Fruit fly (Drosophila melanogaster) whole organism, embryonic: ENCODE data around the gene Cdc5.

Source experiments
- CG1024 ChIP-seq: fragments of 200-800 bp; sonication (Bioruptor generic); IDR thresholded peaks from 2 replicates; pipeline ENCODE4 v1.3.6; 2022; ENCODE audit warnings: missing biosample characterization, missing genetic modification characterization
- CG10654 ChIP-seq: fragments of 200-800 bp; sonication (Bioruptor generic); optimal IDR thresholded peaks from 2 replicates; lab custom pipeline; 2016; ENCODE audit warnings: missing biosample characterization, missing genetic modification characterization
- CG11085 ChIP-seq: fragments of 200-800 bp; sonication (Bioruptor generic); IDR thresholded peaks from 2 replicates; pipeline ENCODE4 v1.3.6; 2022; ENCODE audit warnings: missing biosample characterization, missing genetic modification characterization
- CG11093 ChIP-seq: fragments of 200-800 bp; sonication (Bioruptor generic); IDR thresholded peaks from 3 replicates; pipeline ENCODE4 v1.3.6; 2022; ENCODE audit warnings: missing biosample characterization, missing genetic modification characterization
- CG13296 ChIP-seq: fragments of 200-800 bp; sonication (Bioruptor generic); optimal IDR thresholded peaks from 3 replicates; lab custom pipeline; 2018; ENCODE audit warnings: missing biosample characterization, mild to moderate bottlenecking, missing genetic modification characterization
- CG13624 ChIP-seq: fragments of 200-800 bp; sonication (Bioruptor generic); optimal IDR thresholded peaks from 2 replicates; lab custom pipeline; 2016; ENCODE audit warnings: missing biosample characterization, missing genetic modification characterization
- CG14860 ChIP-seq: fragments of 200-800 bp; sonication (Bioruptor generic); IDR thresholded peaks from 3 replicates; pipeline ENCODE4 v1.3.6; 2022; ENCODE audit warnings: missing biosample characterization, missing genetic modification characterization; ENCODE audit not compliant: partially characterized antibody
- CG16813 ChIP-seq: fragments of 200-800 bp; sonication (Bioruptor generic); IDR thresholded peaks from 3 replicates; pipeline ENCODE4 v1.3.6; 2022; ENCODE audit warnings: missing biosample characterization, missing genetic modification characterization; ENCODE audit not compliant: partially characterized antibody
- CG18476 ChIP-seq: fragments of 200-800 bp; sonication (Bioruptor generic); optimal IDR thresholded peaks from 2 replicates; lab custom pipeline; 2016; ENCODE audit warnings: missing biosample characterization, mild to moderate bottlenecking, missing genetic modification characterization
- CG2712 ChIP-seq: fragments of 200-800 bp; optimal IDR thresholded peaks from 3 replicates; lab custom pipeline; 2019; ENCODE audit warnings: missing biosample characterization, mild to moderate bottlenecking, missing genetic modification characterization, moderate library complexity
- CG31224 ChIP-seq: fragments of 200-800 bp; sonication (Bioruptor generic); IDR thresholded peaks from 2 replicates; pipeline ENCODE4 v1.3.6; 2022; ENCODE audit warnings: missing biosample characterization, missing genetic modification characterization
- CG34224 ChIP-seq: fragments of 200-800 bp; sonication (Bioruptor generic); IDR thresholded peaks from 3 replicates; pipeline ENCODE4 v1.3.6; 2022; ENCODE audit warnings: missing biosample characterization, missing genetic modification characterization; ENCODE audit not compliant: partially characterized antibody
- CG3847 ChIP-seq: fragments of 200-800 bp; sonication (Bioruptor generic); IDR thresholded peaks from 2 replicates; pipeline ENCODE4 v1.3.6; 2022; ENCODE audit warnings: missing biosample characterization, missing genetic modification characterization
- CG4854 ChIP-seq: fragments of 200-800 bp; sonication (Bioruptor generic); optimal IDR thresholded peaks from 2 replicates; lab custom pipeline; 2016; ENCODE audit warnings: missing biosample characterization, missing genetic modification characterization, inconsistent platforms
- CG6791 ChIP-seq: fragments of 200-800 bp; sonication (Bioruptor generic); IDR thresholded peaks from 3 replicates; pipeline ENCODE4 v1.3.6; 2022; ENCODE audit warnings: missing biosample characterization, missing genetic modification characterization; ENCODE audit not compliant: partially characterized antibody
- CG8290 ChIP-seq, 3 experiments: fragments of 200-800 bp; sonication (Bioruptor generic); optimal IDR thresholded peaks; 2 replicates each; lab custom pipeline; 2016 to 2019; ENCODE audit warnings: missing biosample characterization in 3 of 3, missing genetic modification characterization in 3 of 3, mild to moderate bottlenecking in 2 of 3, moderate library complexity in 1 of 3
- CG8388 ChIP-seq: fragments of 200-800 bp; sonication (Bioruptor generic); optimal IDR thresholded peaks from 2 replicates; lab custom pipeline; 2019; ENCODE audit warnings: missing biosample characterization, mild to moderate bottlenecking, missing genetic modification characterization, moderate library complexity
- CG9437 ChIP-seq: fragments of 200-800 bp; sonication (Bioruptor generic); optimal IDR thresholded peaks from 2 replicates; lab custom pipeline; 2018; ENCODE audit warnings: missing biosample characterization, mild to moderate bottlenecking, missing genetic modification characterization
- CHES-1-like ChIP-seq: fragments of 200-800 bp; sonication (Bioruptor generic); optimal IDR thresholded peaks from 2 replicates; lab custom pipeline; 2016; ENCODE audit warnings: missing biosample characterization, missing genetic modification characterization
- CoRest ChIP-seq: fragments of 200-800 bp; sonication (Bioruptor generic); optimal IDR thresholded peaks from 3 replicates; lab custom pipeline; 2018; ENCODE audit warnings: missing biosample characterization, mild to moderate bottlenecking, missing genetic modification characterization, moderate library complexity
- D ChIP-seq, 2 experiments: fragments of 200-800 bp in 1 of 2; fragments of >200 bp in 1 of 2; sonication (Bioruptor generic) in 1 of 2; optimal IDR thresholded peaks; 2 replicates in 1 of 2; 3 replicates in 1 of 2; lab custom pipeline; 2017; ENCODE audit warnings: mild to moderate bottlenecking in 1 of 2, missing biosample characterization in 1 of 2, missing genetic modification characterization in 1 of 2, missing genetic modification reagents in 1 of 2
- E2f2 ChIP-seq: fragments of 200-800 bp; sonication (Bioruptor generic); IDR thresholded peaks from 2 replicates; pipeline ENCODE4 v1.3.6; 2022; ENCODE audit warnings: missing biosample characterization, missing genetic modification characterization
- Fer1 ChIP-seq: fragments of 200-800 bp; sonication (Bioruptor generic); optimal IDR thresholded peaks from 2 replicates; lab custom pipeline; 2017; ENCODE audit warnings: missing biosample characterization, mild to moderate bottlenecking, missing genetic modification characterization
- Fer3 ChIP-seq: fragments of 200-800 bp; sonication (Bioruptor generic); optimal IDR thresholded peaks from 2 replicates; lab custom pipeline; 2018; ENCODE audit warnings: missing biosample characterization, mild to moderate bottlenecking, missing genetic modification characterization, moderate library complexity
- Hr78 ChIP-seq, 2 experiments: fragments of 200-800 bp in 1 of 2; fragments of >200 bp in 1 of 2; sonication (Bioruptor generic) in 1 of 2; optimal IDR thresholded peaks; 2 replicates each; lab custom pipeline; 2017 to 2019; ENCODE audit warnings: missing biosample characterization in 2 of 2, missing genetic modification characterization in 2 of 2, mild to moderate bottlenecking in 1 of 2, moderate library complexity in 1 of 2
- Myb ChIP-seq: fragments of 200-800 bp; sonication (Bioruptor generic); optimal IDR thresholded peaks from 2 replicates; lab custom pipeline; 2016; ENCODE audit warnings: missing biosample characterization, missing genetic modification characterization
- Nf-YC ChIP-seq: fragments of 200-800 bp; optimal IDR thresholded peaks from 3 replicates; lab custom pipeline; 2019; ENCODE audit warnings: missing biosample characterization, mild to moderate bottlenecking, missing genetic modification characterization, moderate library complexity
- Pdp1 ChIP-seq, 2 experiments: fragments of 200-800 bp; sonication (Bioruptor generic); optimal IDR thresholded peaks; 3 replicates each; lab custom pipeline; 2016; ENCODE audit warnings: missing biosample characterization in 2 of 2, missing genetic modification characterization in 2 of 2, mild to moderate bottlenecking in 1 of 2, moderate library complexity in 1 of 2
- Ravus ChIP-seq: fragments of 200-800 bp; sonication (Bioruptor generic); IDR thresholded peaks from 2 replicates; pipeline ENCODE4 v1.3.6; 2022; ENCODE audit warnings: missing biosample characterization, missing genetic modification characterization
- bigmax ChIP-seq: fragments of 200-800 bp; sonication (Bioruptor generic); optimal IDR thresholded peaks from 2 replicates; lab custom pipeline; 2018; ENCODE audit warnings: missing biosample characterization, mild to moderate bottlenecking, missing genetic modification characterization
- chm ChIP-seq: fragments of 200-800 bp; sonication (Bioruptor generic); IDR thresholded peaks from 2 replicates; pipeline ENCODE4 v1.3.6; 2022; ENCODE audit warnings: missing biosample characterization, missing genetic modification characterization
- chn ChIP-seq: fragments of 200-800 bp; sonication (Bioruptor generic); optimal IDR thresholded peaks from 2 replicates; lab custom pipeline; 2016; ENCODE audit warnings: missing biosample characterization, missing genetic modification characterization
- corto ChIP-seq: fragments of 200-800 bp; sonication (Bioruptor generic); optimal IDR thresholded peaks from 2 replicates; lab custom pipeline; 2016; ENCODE audit warnings: missing biosample characterization, mild to moderate bottlenecking, missing genetic modification characterization, moderate library complexity
- crc ChIP-seq: fragments of 200-800 bp; sonication (Bioruptor generic); optimal IDR thresholded peaks from 2 replicates; lab custom pipeline; 2016; ENCODE audit warnings: missing biosample characterization, missing genetic modification characterization
- eve ChIP-seq, 2 experiments: fragments of >200 bp; optimal IDR thresholded peaks; 2 replicates each; lab custom pipeline; 2017; ENCODE audit warnings: missing biosample characterization in 2 of 2, missing genetic modification characterization in 2 of 2
- gcm2 ChIP-seq: fragments of 200-800 bp; sonication (Bioruptor generic); optimal IDR thresholded peaks from 2 replicates; lab custom pipeline; 2016; ENCODE audit warnings: missing biosample characterization, missing genetic modification characterization
- grau ChIP-seq: fragments of 200-800 bp; optimal IDR thresholded peaks from 3 replicates; lab custom pipeline; 2019; ENCODE audit warnings: missing biosample characterization, mild to moderate bottlenecking, missing genetic modification characterization, moderate library complexity
- gsb-n ChIP-seq: fragments of 200-800 bp; sonication (Bioruptor generic); optimal IDR thresholded peaks from 3 replicates; lab custom pipeline; 2018; ENCODE audit warnings: missing biosample characterization, mild to moderate bottlenecking, missing genetic modification characterization
- hb ChIP-seq: fragments of 200-800 bp; sonication (Bioruptor generic); IDR thresholded peaks from 3 replicates; pipeline ENCODE4 v1.3.6; 2022; ENCODE audit warnings: missing biosample characterization, missing genetic modification characterization; ENCODE audit not compliant: partially characterized antibody
- jumu ChIP-seq: fragments of 200-800 bp; sonication (Bioruptor generic); optimal IDR thresholded peaks from 3 replicates; lab custom pipeline; 2016; ENCODE audit warnings: missing biosample characterization, missing genetic modification characterization
- nmo ChIP-seq: fragments of 200-800 bp; sonication (Bioruptor generic); optimal IDR thresholded peaks from 2 replicates; lab custom pipeline; 2018; ENCODE audit warnings: missing biosample characterization, mild to moderate bottlenecking, missing genetic modification characterization, moderate library complexity
- pfk ChIP-seq: fragments of 200-800 bp; sonication (Bioruptor generic); optimal IDR thresholded peaks from 2 replicates; lab custom pipeline; 2018; ENCODE audit warnings: missing biosample characterization, mild to moderate bottlenecking, missing genetic modification characterization, moderate library complexity
- sd ChIP-seq: fragments of 200-800 bp; sonication (Bioruptor generic); optimal IDR thresholded peaks from 3 replicates; lab custom pipeline; 2018; ENCODE audit warnings: missing biosample characterization, mild to moderate bottlenecking, missing genetic modification characterization, moderate library complexity
- sens ChIP-seq: fragments of 200-800 bp; sonication (Bioruptor generic); peaks from one replicate; lab custom pipeline; 2016; ENCODE audit warnings: missing biosample characterization, missing genetic modification characterization
- stwl ChIP-seq: fragments of 200-800 bp; sonication (Bioruptor generic); optimal IDR thresholded peaks from 3 replicates; lab custom pipeline; 2018; ENCODE audit warnings: missing biosample characterization, mild to moderate bottlenecking, missing genetic modification characterization, moderate library complexity
- tup ChIP-seq: fragments of 200-800 bp; sonication (Bioruptor generic); optimal IDR thresholded peaks from 2 replicates; lab custom pipeline; 2016; ENCODE audit warnings: missing biosample characterization, mild to moderate bottlenecking, missing genetic modification characterization, moderate library complexity
- unpg ChIP-seq: fragments of 200-800 bp; sonication (Bioruptor generic); optimal IDR thresholded peaks from 3 replicates; lab custom pipeline; 2018; ENCODE audit warnings: missing biosample characterization, mild to moderate bottlenecking, missing genetic modification characterization, moderate library complexity
- vfl ChIP-seq: fragments of 200-800 bp; sonication (Bioruptor generic); optimal IDR thresholded peaks from 2 replicates; lab custom pipeline; 2016; ENCODE audit warnings: missing biosample characterization, missing genetic modification characterization

Gene Cdc5

dm6 chr3L:329153-329698 lies 32.0 kb downstream of the Cdc5 start (continued):
- peak; percentile 35; the same call in 1 of the 3 replicates for TF ChIP-seq CG6791 (GFP tag; lab: Robert Waterston, UW)
- peak; percentile 23 for TF ChIP-seq CG13624 (GFP tag; lab: Kevin White, UChicago)
- TF ChIP-seq jumu (GFP tag; lab: Kevin White, UChicago): no peak
- TF ChIP-seq CG4854 (GFP tag; lab: Kevin White, UChicago): no peak
- peak; percentile 40; the same call in 1 of the 3 replicates for TF ChIP-seq CG34224 (GFP tag; lab: Robert Waterston, UW)
- peak; percentile 16 for TF ChIP-seq CG8290 (GFP tag; optimal IDR thresholded peaks at IDR 0.05; lab: Kevin White, UChicago)
- TF ChIP-seq CG8290 (tag; optimal IDR thresholded peaks at IDR 0.05; lab: Kevin White, UChicago): peak in 1 of 2 experiments; percentile 9
- TF ChIP-seq chm: no peak
- no peak for TF ChIP-seq CG2712 (tag; lab: Kevin White, UChicago)
- peak; percentile 30 for TF ChIP-seq Myb (GFP tag; lab: Kevin White, UChicago)
- peak; percentile 3 for TF ChIP-seq CoRest (tag; lab: Kevin White, UChicago)
- TF ChIP-seq CG8388: peak; percentile 86
- TF ChIP-seq tup (GFP tag; lab: Kevin White, UChicago): no peak
- TF ChIP-seq CG13296 (GFP tag; lab: Kevin White, UChicago): peak; percentile 70
- TF ChIP-seq sens (GFP tag; lab: Kevin White, UChicago): peak; percentile 3
- TF ChIP-seq unpg: peak; percentile 19
- TF ChIP-seq CG14860 (GFP tag; lab: Robert Waterston, UW): peak; percentile 48; the same call in 2 of the 3 replicates
- TF ChIP-seq grau (tag; lab: Kevin White, UChicago): peak; percentile 0
- TF ChIP-seq Fer3 (tag; lab: Kevin White, UChicago): peak; percentile 26
- TF ChIP-seq Nf-YC (tag; lab: Kevin White, UChicago): peak; percentile 10
- TF ChIP-seq stwl (tag; lab: Kevin White, UChicago): peak; percentile 83
- TF ChIP-seq chn (GFP tag; lab: Kevin White, UChicago): no peak
- TF ChIP-seq Fer1: peak; percentile 52

- TF ChIP-seq D (optimal IDR thresholded peaks at IDR 0.05; lab: Kevin White, UChicago) (no peak), D (GFP tag; optimal IDR thresholded peaks at IDR 0.05; lab: Kevin White, UChicago) (no peak), gcm2 (GFP tag; lab: Kevin White, UChicago) (no peak), CG1024 (no peak), CG3847 (GFP tag; lab: Robert Waterston, UW) (no peak), Pdp1 (GFP tag; optimal IDR thresholded peaks at IDR 0.05; lab: Kevin White, UChicago) (peak in 1 of 2 experiments; percentile 23), sd (tag; lab: Kevin White, UChicago) (no peak), CG18476 (no peak), CG10654 (no peak), gsb-n (tag; lab: Kevin White, UChicago) (no peak), vfl (GFP tag; lab: Kevin White, UChicago) (no peak), hb (GFP tag; lab: Robert Waterston, UW) (0 out of 3 replicates have a peak, but pooled peaks have one; percentile 17), pfk (GFP tag; lab: Kevin White, UChicago) (no peak), corto (GFP tag; lab: Kevin White, UChicago) (no peak), eve (GFP tag; optimal IDR thresholded peaks at IDR 0.05; lab: Kevin White, UChicago) (no peak), CHES-1-like (GFP tag; lab: Kevin White, UChicago) (no peak), CG31224 (no peak), CG9437 (GFP tag; lab: Kevin White, UChicago) (peak; percentile 72), bigmax (GFP tag; lab: Kevin White, UChicago) (no peak), crc (no peak), Ravus (GFP tag; lab: Robert Waterston, UW) (no peak), CG11093 (GFP tag; lab: Robert Waterston, UW) (no peak), CG16813 (peak; percentile 50; the same call in 2 of the 3 replicates), CG11085 (no peak), nmo (GFP tag; lab: Kevin White, UChicago) (peak; percentile 52), E2f2 (peak; percentile 74), Hr78 (GFP tag; optimal IDR thresholded peaks at IDR 0.05; lab: Kevin White, UChicago) (no peak)
Measured at dm6 chr3L:327833-328232, 33.4 kb downstream of the Cdc5 start, which contains the start of the genes Atac3 and Ptpmeg. Atac3 (minus strand) TSS chr3L:327992. Ptpmeg (plus strand) TSS chr3L:328097.
